Fruit fly (Drosophila melanogaster): ENCODE data around the gene sala.

The sala gene

DNA sequence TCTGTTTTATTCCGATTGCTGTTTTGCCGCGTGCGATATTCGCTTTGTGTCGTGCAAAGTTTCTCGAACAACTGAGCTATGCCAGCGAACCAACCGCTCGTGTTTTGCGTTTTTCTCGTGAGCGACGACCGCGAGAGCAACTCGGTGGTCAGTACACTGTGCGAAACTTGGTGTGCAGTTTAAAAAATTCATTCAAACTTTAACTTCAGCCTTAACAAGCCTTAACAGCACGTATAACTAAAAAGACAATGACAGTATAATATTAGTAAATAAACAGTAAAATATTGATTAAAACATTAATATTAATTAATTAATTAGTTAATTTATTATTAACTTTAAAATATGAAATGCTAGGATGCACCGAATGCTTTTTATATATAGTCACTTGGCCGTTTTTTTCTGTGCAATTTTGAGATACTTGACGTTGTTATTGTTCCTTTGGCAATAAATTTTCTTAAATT lies 43.7 kb downstream of the sala start, which contains the start of gene CG31705:
TSS of gene CG31705 (minus strand) at position 77 of the 461 bp plus-strand sequence.
- TF ChIP-seq insv (optimal IDR thresholded peaks at IDR 0.05): no peak
- no peak for TF ChIP-seq Myc (optimal IDR thresholded peaks at IDR 0.05)

DNA sequence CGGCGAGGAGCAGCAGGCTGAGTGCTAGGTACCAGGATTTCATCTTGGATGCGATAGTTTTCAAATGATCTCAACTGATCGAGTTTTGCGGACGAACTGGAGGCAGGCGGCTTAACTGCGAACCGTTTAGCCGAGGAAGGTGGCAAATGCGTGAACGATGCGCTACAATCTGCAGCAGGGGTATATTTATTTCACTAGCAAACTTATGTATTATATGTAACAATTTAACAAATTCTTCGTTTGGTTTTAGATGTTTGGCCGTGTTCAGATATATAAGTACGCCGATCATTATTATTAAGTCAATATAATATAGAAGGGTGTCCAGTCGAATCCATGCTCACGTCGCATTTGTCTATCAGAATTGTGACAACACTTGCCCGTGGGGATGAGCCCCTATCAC lies 46.4 kb downstream of the sala start, which contains the start of gene CG31706:
TSS of gene CG31706 (minus strand) at position 101 of the 400 bp plus-strand sequence.
- TF ChIP-seq h (optimal IDR thresholded peaks at IDR 0.05) (no peak), psq (optimal IDR thresholded peaks at IDR 0.05) (no peak), ttk (optimal IDR thresholded peaks at IDR 0.05) (no peak), Myc (optimal IDR thresholded peaks at IDR 0.05) (no peak), insv (optimal IDR thresholded peaks at IDR 0.05) (no peak), Sin3A (optimal IDR thresholded peaks at IDR 0.05) (no peak)

dm6 chr2L:11531520-11531919 lies 47.0 kb downstream of the sala start, which contains the start of gene CG34162:
Gene CG34162, plus strand, starts transcription at chr2L:11531820.
- TF ChIP-seq insv (optimal IDR thresholded peaks at IDR 0.05) (no peak), psq (optimal IDR thresholded peaks at IDR 0.05) (no peak), h (optimal IDR thresholded peaks at IDR 0.05) (no peak), Sin3A (optimal IDR thresholded peaks at IDR 0.05) (no peak), ttk (optimal IDR thresholded peaks at IDR 0.05) (no peak), Myc (optimal IDR thresholded peaks at IDR 0.05) (no peak)

DNA sequence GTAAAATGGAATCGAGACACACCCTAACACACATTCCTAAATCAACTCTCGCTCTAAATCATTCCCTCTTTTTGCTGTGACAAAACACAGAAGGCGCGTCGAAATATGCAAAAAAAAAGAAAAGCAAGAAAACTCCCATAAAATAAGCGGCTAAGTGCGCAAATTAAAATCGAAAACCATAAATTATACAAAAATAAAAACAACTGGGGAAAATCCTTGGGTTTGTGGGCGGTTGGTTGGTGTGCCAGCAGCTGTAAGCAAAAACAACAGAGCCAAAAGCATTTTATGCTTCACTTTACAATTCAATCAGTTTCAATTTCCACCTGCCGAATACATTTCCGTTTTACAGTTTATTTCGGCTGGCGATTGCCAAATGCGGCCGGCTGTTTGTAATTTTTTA lies 51.3 kb downstream of the sala start, which contains the start of gene CG43438:
TSS of gene CG43438 (plus strand) at position 301 of the 400 bp plus-strand sequence.
- no peak for TF ChIP-seq Myc (optimal IDR thresholded peaks at IDR 0.05)
- no peak for TF ChIP-seq h (optimal IDR thresholded peaks at IDR 0.05)
- TF ChIP-seq psq (optimal IDR thresholded peaks at IDR 0.05): no peak
- TF ChIP-seq Sin3A (optimal IDR thresholded peaks at IDR 0.05): no peak
- no peak for TF ChIP-seq insv (optimal IDR thresholded peaks at IDR 0.05)
- no peak for TF ChIP-seq ttk (optimal IDR thresholded peaks at IDR 0.05)

All from Kc167 (cell line).